Fruit fly (Drosophila melanogaster) whole organism, embryonic: ENCODE results near the gene mld.
A peak's percentile ranks its signal among the peaks of the same experiment; 100 is the strongest.

ENCODE experiments used
- Asciz ChIP-seq: fragments of 200-800 bp; sonication (Bioruptor generic); optimal IDR thresholded peaks from 2 replicates; lab custom pipeline; 2017; ENCODE audit warnings: missing biosample characterization, mild to moderate bottlenecking, missing genetic modification characterization, missing genetic modification reagents
- CG10209 ChIP-seq: fragments of 200-800 bp; sonication (Bioruptor generic); optimal IDR thresholded peaks from 3 replicates; lab custom pipeline; 2017; ENCODE audit warnings: missing biosample characterization, mild to moderate bottlenecking, missing genetic modification characterization, missing genetic modification reagents
- CG10654 ChIP-seq: fragments of 200-800 bp; sonication (Bioruptor generic); optimal IDR thresholded peaks from 2 replicates; lab custom pipeline; 2016; ENCODE audit warnings: missing biosample characterization, missing genetic modification characterization
- CG10979 ChIP-seq: fragments of 200-800 bp; sonication (Bioruptor generic); optimal IDR thresholded peaks from 2 replicates; lab custom pipeline; 2018; ENCODE audit warnings: missing biosample characterization, mild to moderate bottlenecking, missing genetic modification characterization, moderate library complexity
- CG14441 ChIP-seq: fragments of 200-800 bp; sonication (Bioruptor generic); IDR thresholded peaks from 2 replicates; pipeline ENCODE4 v1.3.6; 2022; ENCODE audit warnings: missing biosample characterization, missing genetic modification characterization
- CG14710 ChIP-seq: fragments of 200-800 bp; sonication (Bioruptor generic); optimal IDR thresholded peaks from 3 replicates; lab custom pipeline; 2019; ENCODE audit warnings: missing biosample characterization, mild to moderate bottlenecking, missing genetic modification characterization, moderate library complexity
- CG14965 ChIP-seq: fragments of 200-800 bp; sonication (Bioruptor generic); optimal IDR thresholded peaks from 2 replicates; lab custom pipeline; 2016; ENCODE audit warnings: missing biosample characterization, missing genetic modification characterization, borderline replicate concordance
- CG15073 ChIP-seq: fragments of 200-800 bp; sonication (Bioruptor generic); optimal IDR thresholded peaks from 2 replicates; lab custom pipeline; 2016; ENCODE audit warnings: missing biosample characterization, missing genetic modification characterization
- CG17612 ChIP-seq: fragments of 200-800 bp; sonication (Bioruptor generic); IDR thresholded peaks from 2 replicates; pipeline ENCODE4 v1.3.6; 2022; ENCODE audit warnings: missing biosample characterization, missing genetic modification characterization
- CG18476 ChIP-seq: fragments of 200-800 bp; sonication (Bioruptor generic); optimal IDR thresholded peaks from 2 replicates; lab custom pipeline; 2016; ENCODE audit warnings: missing biosample characterization, mild to moderate bottlenecking, missing genetic modification characterization
- CG18599 ChIP-seq: fragments of 200-800 bp; sonication (Bioruptor generic); optimal IDR thresholded peaks from 3 replicates; lab custom pipeline; 2017; ENCODE audit warnings: missing biosample characterization, missing genetic modification characterization, mild to moderate bottlenecking, moderate library complexity, missing genetic modification reagents
- CG2120 ChIP-seq: fragments of 200-800 bp; sonication (Bioruptor generic); optimal IDR thresholded peaks from 3 replicates; lab custom pipeline; 2016; ENCODE audit warnings: missing biosample characterization, missing genetic modification characterization
- CG34224 ChIP-seq: fragments of 200-800 bp; sonication (Bioruptor generic); IDR thresholded peaks from 3 replicates; pipeline ENCODE4 v1.3.6; 2022; ENCODE audit warnings: missing biosample characterization, missing genetic modification characterization; ENCODE audit not compliant: partially characterized antibody
- CG42726 ChIP-seq: fragments of 200-800 bp; sonication (Bioruptor generic); IDR thresholded peaks from 2 replicates; pipeline ENCODE4 v1.3.6; 2022; ENCODE audit warnings: missing biosample characterization, missing genetic modification characterization; ENCODE audit not compliant: partially characterized antibody
- CG6854 ChIP-seq: fragments of 200-800 bp; sonication (Bioruptor generic); optimal IDR thresholded peaks from 3 replicates; lab custom pipeline; 2017; ENCODE audit warnings: missing biosample characterization, mild to moderate bottlenecking, missing genetic modification characterization
- CG7357 ChIP-seq: fragments of 200-800 bp; sonication (Bioruptor generic); IDR thresholded peaks from 3 replicates; pipeline ENCODE4 v1.3.6; 2022; ENCODE audit warnings: missing biosample characterization, missing genetic modification characterization
- CG7928 ChIP-seq: fragments of 200-800 bp; sonication (Bioruptor generic); optimal IDR thresholded peaks from 2 replicates; lab custom pipeline; 2017; ENCODE audit warnings: missing biosample characterization, mild to moderate bottlenecking, missing genetic modification characterization
- CG7987 ChIP-seq: fragments of 200-800 bp; sonication (Bioruptor generic); optimal IDR thresholded peaks from 2 replicates; lab custom pipeline; 2018; ENCODE audit warnings: missing biosample characterization, mild to moderate bottlenecking, missing genetic modification characterization, moderate library complexity
- CTCF ChIP-seq: fragments of 200-800 bp; sonication (Bioruptor generic); optimal IDR thresholded peaks from 2 replicates; lab custom pipeline; 2017; ENCODE audit warnings: missing biosample characterization, mild to moderate bottlenecking, missing genetic modification characterization, moderate library complexity
- Camta ChIP-seq: fragments of 200-800 bp; sonication (Bioruptor generic); optimal IDR thresholded peaks from 2 replicates; lab custom pipeline; 2016; ENCODE audit warnings: missing biosample characterization, missing genetic modification characterization
- CoRest ChIP-seq: fragments of 200-800 bp; sonication (Bioruptor generic); optimal IDR thresholded peaks from 3 replicates; lab custom pipeline; 2018; ENCODE audit warnings: missing biosample characterization, mild to moderate bottlenecking, missing genetic modification characterization, moderate library complexity
- E2f2 ChIP-seq: fragments of 200-800 bp; sonication (Bioruptor generic); IDR thresholded peaks from 2 replicates; pipeline ENCODE4 v1.3.6; 2022; ENCODE audit warnings: missing biosample characterization, missing genetic modification characterization
- Ets65A ChIP-seq: fragments of 200-800 bp; sonication (Bioruptor generic); peaks from one replicate; lab custom pipeline; 2016; ENCODE audit warnings: missing biosample characterization, missing genetic modification characterization
- Ets97D ChIP-seq: fragments of 200-800 bp; sonication (Bioruptor generic); optimal IDR thresholded peaks from 3 replicates; lab custom pipeline; 2016; ENCODE audit warnings: missing biosample characterization, missing genetic modification characterization
- Fer1 ChIP-seq: fragments of 200-800 bp; sonication (Bioruptor generic); optimal IDR thresholded peaks from 2 replicates; lab custom pipeline; 2017; ENCODE audit warnings: missing biosample characterization, mild to moderate bottlenecking, missing genetic modification characterization
- Gsc ChIP-seq: fragments of 200-800 bp; sonication (Bioruptor generic); IDR thresholded peaks from 2 replicates; pipeline ENCODE4 v1.3.6; 2022; ENCODE audit warnings: missing biosample characterization, missing genetic modification characterization
- H15 ChIP-seq: fragments of 200-800 bp; sonication (Bioruptor generic); IDR thresholded peaks from 3 replicates; pipeline ENCODE4 v1.3.6; 2022; ENCODE audit warnings: missing biosample characterization, missing genetic modification characterization
- HmgD ChIP-seq: fragments of 200-800 bp; sonication (Bioruptor generic); optimal IDR thresholded peaks from 3 replicates; lab custom pipeline; 2016; ENCODE audit warnings: missing biosample characterization, missing genetic modification characterization
- Hmr ChIP-seq: fragments of 200-800 bp; sonication (Bioruptor generic); optimal IDR thresholded peaks from 3 replicates; lab custom pipeline; 2017; ENCODE audit warnings: mild to moderate bottlenecking, missing biosample characterization, missing genetic modification reagents, missing genetic modification characterization
- Hr3 ChIP-seq: fragments of 200-800 bp; sonication (Bioruptor generic); optimal IDR thresholded peaks from 3 replicates; lab custom pipeline; 2016; ENCODE audit warnings: missing biosample characterization, missing genetic modification characterization
- Mrtf ChIP-seq: fragments of 200-800 bp; sonication (Bioruptor generic); IDR thresholded peaks from 3 replicates; pipeline ENCODE4 v1.3.6; 2022; ENCODE audit warnings: missing biosample characterization, missing genetic modification characterization
- Ravus ChIP-seq: fragments of 200-800 bp; sonication (Bioruptor generic); IDR thresholded peaks from 2 replicates; pipeline ENCODE4 v1.3.6; 2022; ENCODE audit warnings: missing biosample characterization, missing genetic modification characterization
- Sox100B ChIP-seq: fragments of 200-800 bp; sonication (Bioruptor generic); optimal IDR thresholded peaks from 3 replicates; lab custom pipeline; 2018; ENCODE audit warnings: missing biosample characterization, mild to moderate bottlenecking, missing genetic modification characterization
- Trl ChIP-seq, 3 experiments: fragments of >200 bp in 2 of 3; fragments of 200-800 bp in 1 of 3; sonication (Bioruptor generic) in 1 of 3; optimal IDR thresholded peaks; 2 replicates in 1 of 3; 3 replicates in 2 of 3; lab custom pipeline; 2016 to 2017; ENCODE audit warnings: missing biosample characterization in 1 of 3, missing genetic modification characterization in 1 of 3
- Xrp1 ChIP-seq: fragments of 200-800 bp; sonication (Bioruptor generic); IDR thresholded peaks from 2 replicates; pipeline ENCODE4 v1.3.6; 2022; ENCODE audit warnings: missing biosample characterization, missing genetic modification characterization
- ash1 ChIP-seq: fragments of 200-800 bp; sonication (Bioruptor generic); optimal IDR thresholded peaks from 2 replicates; lab custom pipeline; 2018; ENCODE audit warnings: missing biosample characterization, mild to moderate bottlenecking, missing genetic modification characterization
- bab2 ChIP-seq: fragments of 200-800 bp; sonication (Bioruptor generic); optimal IDR thresholded peaks from 2 replicates; lab custom pipeline; 2016; ENCODE audit warnings: missing biosample characterization, missing genetic modification characterization
- cg ChIP-seq: fragments of 200-800 bp; sonication (Bioruptor generic); optimal IDR thresholded peaks from 3 replicates; lab custom pipeline; 2019; ENCODE audit warnings: missing biosample characterization, mild to moderate bottlenecking, missing genetic modification characterization, moderate library complexity
- chn ChIP-seq: fragments of 200-800 bp; sonication (Bioruptor generic); optimal IDR thresholded peaks from 2 replicates; lab custom pipeline; 2016; ENCODE audit warnings: missing biosample characterization, missing genetic modification characterization
- dysf ChIP-seq: fragments of 200-800 bp; sonication (Bioruptor generic); IDR thresholded peaks from 3 replicates; pipeline ENCODE4 v1.3.6; 2022; ENCODE audit warnings: missing biosample characterization, missing genetic modification characterization
- eve ChIP-seq, 2 experiments: fragments of >200 bp; optimal IDR thresholded peaks; 2 replicates each; lab custom pipeline; 2017; ENCODE audit warnings: missing biosample characterization in 2 of 2, missing genetic modification characterization in 2 of 2
- ewg ChIP-seq: fragments of 200-800 bp; sonication (Bioruptor generic); optimal IDR thresholded peaks from 3 replicates; lab custom pipeline; 2017; ENCODE audit warnings: mild to moderate bottlenecking, missing biosample characterization, missing genetic modification reagents, missing genetic modification characterization
- gsb-n ChIP-seq: fragments of 200-800 bp; sonication (Bioruptor generic); optimal IDR thresholded peaks from 3 replicates; lab custom pipeline; 2018; ENCODE audit warnings: missing biosample characterization, mild to moderate bottlenecking, missing genetic modification characterization
- gt ChIP-seq: fragments of 200-800 bp; sonication (Bioruptor generic); IDR thresholded peaks from 2 replicates; pipeline ENCODE4 v1.3.6; 2022; ENCODE audit warnings: missing biosample characterization, missing genetic modification characterization
- hb ChIP-seq: fragments of 200-800 bp; sonication (Bioruptor generic); IDR thresholded peaks from 3 replicates; pipeline ENCODE4 v1.3.6; 2022; ENCODE audit warnings: missing biosample characterization, missing genetic modification characterization; ENCODE audit not compliant: partially characterized antibody
- hth ChIP-seq: fragments of >200 bp; optimal IDR thresholded peaks from 2 replicates; lab custom pipeline; 2017; ENCODE audit warnings: inconsistent platforms
- jing ChIP-seq: fragments of 200-800 bp; sonication (Bioruptor generic); optimal IDR thresholded peaks from 2 replicates; lab custom pipeline; 2018; ENCODE audit warnings: missing biosample characterization, mild to moderate bottlenecking, missing genetic modification characterization
- lmd ChIP-seq: fragments of 200-800 bp; sonication (Bioruptor generic); IDR thresholded peaks from 2 replicates; pipeline ENCODE4 v1.3.6; 2022; ENCODE audit warnings: missing biosample characterization, missing genetic modification characterization
- mld ChIP-seq: fragments of 200-800 bp; sonication (Bioruptor generic); IDR thresholded peaks from 3 replicates; pipeline ENCODE4 v1.3.6; 2022; ENCODE audit warnings: missing biosample characterization, missing genetic modification characterization; ENCODE audit not compliant: partially characterized antibody
- oc ChIP-seq: fragments of 200-800 bp; sonication (Bioruptor generic); optimal IDR thresholded peaks from 2 replicates; lab custom pipeline; 2018; ENCODE audit warnings: missing biosample characterization, mild to moderate bottlenecking, missing genetic modification characterization, moderate library complexity

The mld gene

DNA sequence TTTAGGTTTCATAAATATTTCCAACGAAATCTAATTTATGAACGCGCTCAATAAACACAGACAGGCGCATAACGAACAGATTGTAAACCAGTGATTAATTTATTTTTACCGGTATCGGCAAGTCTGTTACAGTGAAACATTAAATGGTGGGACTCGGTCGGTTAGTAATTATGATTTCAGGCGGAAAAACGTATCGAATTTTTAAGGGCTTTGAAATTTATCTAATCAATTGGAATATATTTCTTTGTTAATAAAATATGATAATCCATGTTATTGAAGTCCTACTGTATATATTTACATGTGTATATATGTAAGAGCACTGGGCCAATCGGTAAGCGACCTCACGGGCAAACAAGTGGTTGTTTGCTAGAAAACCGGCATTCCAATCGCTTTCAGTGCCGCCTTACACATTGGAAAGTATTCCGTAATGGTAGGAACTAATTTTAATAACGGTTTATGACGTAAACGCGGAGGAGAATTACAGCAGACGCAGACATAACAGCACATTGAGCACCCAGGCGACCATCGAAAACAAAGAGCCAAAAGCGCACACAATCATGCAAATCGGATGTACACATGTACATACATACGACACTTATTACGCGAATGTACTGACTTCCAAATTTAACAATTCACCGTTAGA, 42.3 kb upstream of the mld start (continued):
- TF ChIP-seq CG14710 (peak; percentile 19), CG15073 (GFP tag; lab: Kevin White, UChicago) (peak; percentile 51), cg (GFP tag; lab: Kevin White, UChicago) (no peak), lmd (GFP tag; lab: Robert Waterston, UW) (peak; percentile 95), CG14965 (GFP tag; lab: Kevin White, UChicago) (peak; percentile 24), E2f2 (GFP tag; lab: Robert Waterston, UW) (peak; percentile 78), mld (GFP tag; lab: Robert Waterston, UW) (no peak; the same call in 2 of the 3 replicates), chn (GFP tag; lab: Kevin White, UChicago) (peak; percentile 83), CG34224 (no peak), Ets97D (peak; percentile 78), Hmr (peak; percentile 93), Xrp1 (GFP tag; lab: Robert Waterston, UW) (peak; percentile 92), jing (GFP tag; lab: Kevin White, UChicago) (peak; percentile 78), ash1 (GFP tag; lab: Kevin White, UChicago) (no peak), H15 (GFP tag; lab: Robert Waterston, UW) (peak; percentile 94), CG18599 (GFP tag; lab: Kevin White, UChicago) (peak; percentile 91), Camta (GFP tag; lab: Kevin White, UChicago) (peak; percentile 89), CG18476 (GFP tag; lab: Kevin White, UChicago) (peak; percentile 75), oc (tag; lab: Kevin White, UChicago) (peak; percentile 94), CG14441 (GFP tag; lab: Robert Waterston, UW) (peak; percentile 96), dysf (GFP tag; lab: Robert Waterston, UW) (peak; percentile 98), HmgD (no peak), CG7928 (GFP tag; lab: Kevin White, UChicago) (peak; percentile 63), CoRest (peak; percentile 96), ewg (peak; percentile 80), Asciz (GFP tag; lab: Kevin White, UChicago) (peak; percentile 91), CG7357 (GFP tag; lab: Robert Waterston, UW) (peak; percentile 83), CG10654 (peak; percentile 71), bab2 (GFP tag; lab: Kevin White, UChicago) (peak; percentile 93), CG42726 (GFP tag; lab: Robert Waterston, UW) (no peak), Ets65A (GFP tag; lab: Kevin White, UChicago) (peak; percentile 95), Ravus (peak; percentile 89), CG17612 (GFP tag; lab: Robert Waterston, UW) (peak; percentile 79), Hr3 (GFP tag; lab: Kevin White, UChicago) (peak; percentile 87), CG2120 (GFP tag; lab: Kevin White, UChicago) (peak; percentile 98), CG10979 (peak; percentile 66), CG10209 (GFP tag; lab: Kevin White, UChicago) (peak; percentile 92), hb (GFP tag; lab: Robert Waterston, UW) (no peak), Sox100B (GFP tag; lab: Kevin White, UChicago) (peak; percentile 61), Gsc (peak; percentile 72; the same call in 1 of the 2 replicates), CTCF (peak; percentile 30), Mrtf (GFP tag; lab: Robert Waterston, UW) (peak; percentile 97), gt (GFP tag; lab: Robert Waterston, UW) (peak; percentile 72), Trl (optimal IDR thresholded peaks at IDR 0.05; lab: Kevin White, UChicago) (no peak), Trl (GFP tag; optimal IDR thresholded peaks at IDR 0.05; lab: Kevin White, UChicago) (peak; percentile 79), gsb-n (tag; lab: Kevin White, UChicago) (no peak), CG6854 (peak; percentile 78), eve (GFP tag; optimal IDR thresholded peaks at IDR 0.05; lab: Kevin White, UChicago) (no peak), hth (lab: Kevin White, UChicago) (no peak), CG7987 (peak; percentile 63), Fer1 (GFP tag; lab: Kevin White, UChicago) (peak; percentile 94)
